Fruit fly (Drosophila melanogaster) whole organism, embryonic: ENCODE measurements around the gene Targ1.

Experiments
- CG10267 ChIP-seq: fragments of 200-800 bp; sonication (Bioruptor generic); optimal IDR thresholded peaks from 2 replicates; lab custom pipeline; 2018; ENCODE audit warnings: missing biosample characterization, mild to moderate bottlenecking, missing genetic modification characterization, moderate library complexity
- CG11085 ChIP-seq: fragments of 200-800 bp; sonication (Bioruptor generic); IDR thresholded peaks from 2 replicates; pipeline ENCODE4 v1.3.6; 2022; ENCODE audit warnings: missing biosample characterization, missing genetic modification characterization
- CG12071 ChIP-seq: fragments of 200-800 bp; sonication (Bioruptor generic); optimal IDR thresholded peaks from 3 replicates; lab custom pipeline; 2018; ENCODE audit warnings: missing biosample characterization, mild to moderate bottlenecking, missing genetic modification characterization
- CG12942 ChIP-seq: fragments of 200-800 bp; sonication (Bioruptor generic); optimal IDR thresholded peaks from 3 replicates; lab custom pipeline; 2016; ENCODE audit warnings: missing biosample characterization, missing genetic modification characterization
- CG13775 ChIP-seq: fragments of 200-800 bp; sonication (Bioruptor generic); optimal IDR thresholded peaks from 3 replicates; lab custom pipeline; 2017; ENCODE audit warnings: missing biosample characterization, mild to moderate bottlenecking, missing genetic modification characterization
- CG13894 ChIP-seq: fragments of 200-800 bp; sonication (Bioruptor generic); optimal IDR thresholded peaks from 3 replicates; lab custom pipeline; 2018; ENCODE audit warnings: missing biosample characterization, mild to moderate bottlenecking, missing genetic modification characterization, moderate library complexity
- CG15514 ChIP-seq: fragments of 200-800 bp; sonication (Bioruptor generic); optimal IDR thresholded peaks from 3 replicates; lab custom pipeline; 2017; ENCODE audit warnings: missing biosample characterization, missing genetic modification characterization, mild to moderate bottlenecking, moderate library complexity, missing genetic modification reagents
- CG16779 ChIP-seq: fragments of 200-800 bp; sonication (Bioruptor generic); IDR thresholded peaks from 2 replicates; pipeline ENCODE4 v1.3.6; 2022; ENCODE audit warnings: missing biosample characterization, missing genetic modification characterization
- CG16863 ChIP-seq: fragments of 200-800 bp; sonication (Bioruptor generic); optimal IDR thresholded peaks from 3 replicates; lab custom pipeline; 2016; ENCODE audit warnings: missing biosample characterization, missing genetic modification characterization
- CG2202 ChIP-seq: fragments of 200-800 bp; sonication (Bioruptor generic); optimal IDR thresholded peaks from 2 replicates; lab custom pipeline; 2018; ENCODE audit warnings: missing biosample characterization, mild to moderate bottlenecking, missing genetic modification characterization
- CG3065 ChIP-seq: fragments of 200-800 bp; sonication (Bioruptor generic); optimal IDR thresholded peaks from 2 replicates; lab custom pipeline; 2016; ENCODE audit warnings: missing biosample characterization, missing genetic modification characterization
- CG34422 ChIP-seq: fragments of 200-800 bp; sonication (Bioruptor generic); IDR thresholded peaks from 3 replicates; pipeline ENCODE4 v1.3.6; 2022; ENCODE audit warnings: missing biosample characterization, missing genetic modification characterization
- CG3995 ChIP-seq: fragments of 200-800 bp; sonication (Bioruptor generic); optimal IDR thresholded peaks from 3 replicates; lab custom pipeline; 2016; ENCODE audit warnings: missing biosample characterization, missing genetic modification characterization
- CG6765 ChIP-seq: fragments of 200-800 bp; sonication (Bioruptor generic); optimal IDR thresholded peaks from 3 replicates; lab custom pipeline; 2017; ENCODE audit warnings: missing biosample characterization, mild to moderate bottlenecking, missing genetic modification characterization
- CG7928 ChIP-seq: fragments of 200-800 bp; sonication (Bioruptor generic); optimal IDR thresholded peaks from 2 replicates; lab custom pipeline; 2017; ENCODE audit warnings: missing biosample characterization, mild to moderate bottlenecking, missing genetic modification characterization
- CG8089 ChIP-seq: fragments of 200-800 bp; sonication (Bioruptor generic); optimal IDR thresholded peaks from 3 replicates; lab custom pipeline; 2016; ENCODE audit warnings: missing biosample characterization, missing genetic modification characterization
- CG8290 ChIP-seq, 3 experiments: fragments of 200-800 bp; sonication (Bioruptor generic); optimal IDR thresholded peaks; 2 replicates each; lab custom pipeline; 2016 to 2019; ENCODE audit warnings: missing biosample characterization in 3 of 3, missing genetic modification characterization in 3 of 3, mild to moderate bottlenecking in 2 of 3, moderate library complexity in 1 of 3
- CG9215 ChIP-seq: fragments of 200-800 bp; sonication (Bioruptor generic); IDR thresholded peaks from 2 replicates; pipeline ENCODE4 v1.3.6; 2022; ENCODE audit warnings: missing biosample characterization, missing genetic modification characterization
- CG9932 ChIP-seq: fragments of 200-800 bp; sonication (Bioruptor generic); IDR thresholded peaks from 2 replicates; pipeline ENCODE4 v1.3.6; 2022; ENCODE audit warnings: missing biosample characterization, missing genetic modification characterization
- Deaf1 ChIP-seq: fragments of 200-800 bp; optimal IDR thresholded peaks from 3 replicates; lab custom pipeline; 2019; ENCODE audit warnings: missing biosample characterization, mild to moderate bottlenecking, missing genetic modification characterization, moderate library complexity
- Dp ChIP-seq: fragments of 200-800 bp; sonication (Bioruptor generic); optimal IDR thresholded peaks from 2 replicates; lab custom pipeline; 2018; ENCODE audit warnings: missing biosample characterization, mild to moderate bottlenecking, missing genetic modification characterization, moderate library complexity
- Elba2 ChIP-seq: fragments of 200-800 bp; sonication (Bioruptor generic); optimal IDR thresholded peaks from 3 replicates; lab custom pipeline; 2016; ENCODE audit warnings: missing biosample characterization, missing genetic modification characterization
- H2.0 ChIP-seq: fragments of 200-800 bp; sonication (Bioruptor generic); IDR thresholded peaks from 2 replicates; pipeline ENCODE4 v1.3.6; 2022; ENCODE audit warnings: missing biosample characterization, missing genetic modification characterization
- Hr78 ChIP-seq, 2 experiments: fragments of 200-800 bp in 1 of 2; fragments of >200 bp in 1 of 2; sonication (Bioruptor generic) in 1 of 2; optimal IDR thresholded peaks; 2 replicates each; lab custom pipeline; 2017 to 2019; ENCODE audit warnings: missing biosample characterization in 2 of 2, missing genetic modification characterization in 2 of 2, mild to moderate bottlenecking in 1 of 2, moderate library complexity in 1 of 2
- Med ChIP-seq: fragments of 200-800 bp; sonication (Bioruptor generic); peaks from one replicate; lab custom pipeline; 2016; ENCODE audit warnings: missing biosample characterization, missing genetic modification characterization, mild to moderate bottlenecking, inconsistent platforms, moderate library complexity
- NK7.1 ChIP-seq: fragments of 200-800 bp; sonication (Bioruptor generic); optimal IDR thresholded peaks from 3 replicates; lab custom pipeline; 2016; ENCODE audit warnings: missing biosample characterization, missing genetic modification characterization
- Poxn ChIP-seq: fragments of 200-800 bp; sonication (Bioruptor generic); IDR thresholded peaks from 2 replicates; pipeline ENCODE4 v1.3.6; 2022; ENCODE audit warnings: missing biosample characterization, missing genetic modification characterization
- Rfx ChIP-seq: fragments of 200-800 bp; sonication (Bioruptor generic); IDR thresholded peaks from 2 replicates; pipeline ENCODE4 v1.3.6; 2022; ENCODE audit warnings: missing biosample characterization, missing genetic modification characterization
- Sox102F ChIP-seq: fragments of 200-800 bp; sonication (Bioruptor generic); optimal IDR thresholded peaks from 2 replicates; lab custom pipeline; 2018; ENCODE audit warnings: missing biosample characterization, mild to moderate bottlenecking, missing genetic modification characterization, moderate library complexity
- abd-A ChIP-seq: fragments of 200-800 bp; sonication (Bioruptor generic); optimal IDR thresholded peaks from 3 replicates; lab custom pipeline; 2019; ENCODE audit warnings: missing biosample characterization, mild to moderate bottlenecking, missing genetic modification characterization, moderate library complexity
- ato ChIP-seq: fragments of 200-800 bp; sonication (Bioruptor generic); IDR thresholded peaks from 2 replicates; pipeline ENCODE4 v1.3.6; 2022; ENCODE audit warnings: missing biosample characterization, missing genetic modification characterization; ENCODE audit not compliant: partially characterized antibody
- cato ChIP-seq: fragments of 200-800 bp; sonication (Bioruptor generic); optimal IDR thresholded peaks from 2 replicates; lab custom pipeline; 2016; ENCODE audit warnings: missing biosample characterization, missing genetic modification characterization, borderline replicate concordance
- cg ChIP-seq: fragments of 200-800 bp; sonication (Bioruptor generic); optimal IDR thresholded peaks from 3 replicates; lab custom pipeline; 2019; ENCODE audit warnings: missing biosample characterization, mild to moderate bottlenecking, missing genetic modification characterization, moderate library complexity
- chm ChIP-seq: fragments of 200-800 bp; sonication (Bioruptor generic); IDR thresholded peaks from 2 replicates; pipeline ENCODE4 v1.3.6; 2022; ENCODE audit warnings: missing biosample characterization, missing genetic modification characterization
- gro ChIP-seq: fragments of 200-800 bp; sonication (Bioruptor generic); optimal IDR thresholded peaks from 2 replicates; lab custom pipeline; 2016; ENCODE audit warnings: missing biosample characterization, missing genetic modification characterization
- klu ChIP-seq: fragments of 200-800 bp; sonication (Bioruptor generic); IDR thresholded peaks from 2 replicates; pipeline ENCODE4 v1.3.6; 2022; ENCODE audit warnings: missing biosample characterization, missing genetic modification characterization
- knrl ChIP-seq: fragments of 200-800 bp; sonication (Bioruptor generic); IDR thresholded peaks from 3 replicates; pipeline ENCODE4 v1.3.6; 2022; ENCODE audit warnings: missing biosample characterization, missing genetic modification characterization; ENCODE audit not compliant: partially characterized antibody
- lab ChIP-seq: fragments of 200-800 bp; sonication (Bioruptor generic); optimal IDR thresholded peaks from 3 replicates; lab custom pipeline; 2017; ENCODE audit warnings: missing biosample characterization, missing genetic modification characterization, mild to moderate bottlenecking, moderate library complexity, missing genetic modification reagents
- otp ChIP-seq: fragments of 200-800 bp; sonication (Bioruptor generic); IDR thresholded peaks from 3 replicates; pipeline ENCODE4, ENCODE4 v1.3.6; 2022; ENCODE audit warnings: missing biosample characterization, missing genetic modification characterization
- phol ChIP-seq: fragments of 200-800 bp; sonication (Bioruptor generic); optimal IDR thresholded peaks from 3 replicates; lab custom pipeline; 2018; ENCODE audit warnings: missing biosample characterization, mild to moderate bottlenecking, missing genetic modification characterization, moderate library complexity
- pnt ChIP-seq: fragments of 200-800 bp; sonication (Bioruptor generic); optimal IDR thresholded peaks from 3 replicates; lab custom pipeline; 2016; ENCODE audit warnings: missing biosample characterization, missing genetic modification characterization
- pros ChIP-seq: fragments of 200-800 bp; sonication (Bioruptor generic); optimal IDR thresholded peaks from 3 replicates; lab custom pipeline; 2019; ENCODE audit warnings: missing biosample characterization, mild to moderate bottlenecking, missing genetic modification characterization, moderate library complexity
- pzg ChIP-seq: fragments of 200-800 bp; sonication (Bioruptor generic); optimal IDR thresholded peaks from 3 replicates; lab custom pipeline; 2018; ENCODE audit warnings: missing biosample characterization, mild to moderate bottlenecking, missing genetic modification characterization, moderate library complexity
- run ChIP-seq: fragments of 200-800 bp; sonication (Bioruptor generic); optimal IDR thresholded peaks from 3 replicates; lab custom pipeline; 2018; ENCODE audit warnings: missing biosample characterization, mild to moderate bottlenecking, missing genetic modification characterization
- sd ChIP-seq: fragments of 200-800 bp; sonication (Bioruptor generic); optimal IDR thresholded peaks from 3 replicates; lab custom pipeline; 2018; ENCODE audit warnings: missing biosample characterization, mild to moderate bottlenecking, missing genetic modification characterization, moderate library complexity
- slp2 ChIP-seq: fragments of 200-800 bp; sonication (Bioruptor generic); optimal IDR thresholded peaks from 2 replicates; lab custom pipeline; 2016; ENCODE audit warnings: missing biosample characterization, missing genetic modification characterization
- stc ChIP-seq: fragments of 200-800 bp; sonication (Bioruptor generic); IDR thresholded peaks from 2 replicates; pipeline ENCODE4 v1.3.6; 2022; ENCODE audit warnings: missing biosample characterization, missing genetic modification characterization
- trh ChIP-seq: fragments of 200-800 bp; sonication (Bioruptor generic); optimal IDR thresholded peaks from 2 replicates; lab custom pipeline; 2016; ENCODE audit warnings: missing biosample characterization, missing genetic modification characterization
- ttk ChIP-seq: fragments of 200-800 bp; sonication (Bioruptor generic); IDR thresholded peaks from 2 replicates; pipeline ENCODE4 v2.1.2; 2022; ENCODE audit warnings: missing biosample characterization, missing genetic modification characterization
- wdn ChIP-seq: fragments of 200-800 bp; sonication (Bioruptor generic); IDR thresholded peaks from 2 replicates; pipeline ENCODE4 v1.3.6; 2022; ENCODE audit warnings: missing biosample characterization, missing genetic modification characterization

The Targ1 gene

DNA sequence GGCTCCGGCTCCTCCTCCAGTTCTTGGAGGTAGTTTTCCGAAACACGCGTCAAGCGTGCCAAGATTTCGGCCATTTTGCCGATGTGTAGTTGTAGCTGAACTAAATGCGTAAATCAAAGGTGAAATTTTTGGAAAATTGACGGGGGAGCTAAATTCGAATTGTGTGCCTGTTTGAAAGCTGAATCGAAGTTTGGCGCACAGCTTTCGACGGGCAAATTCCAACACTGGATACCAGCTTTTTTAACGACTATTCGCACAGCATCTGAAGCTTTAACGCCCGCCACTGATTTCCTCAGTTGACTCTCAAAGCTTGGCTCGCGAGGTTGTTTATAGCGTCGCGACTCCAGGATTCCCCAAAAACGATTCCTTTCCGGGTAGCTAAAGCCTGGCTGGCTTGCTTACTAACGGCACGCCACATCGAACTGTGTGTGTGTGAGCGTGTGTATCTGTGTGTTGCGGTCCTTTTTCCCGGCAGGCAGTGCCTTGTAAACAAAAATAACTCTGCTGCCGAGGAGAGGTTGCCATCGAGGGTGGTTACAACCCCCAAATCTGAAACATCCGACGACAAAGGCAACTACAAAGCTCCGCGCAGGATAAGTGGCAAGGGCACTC is 7.3 kb upstream of the Targ1 start, which contains the start of the genes CG10510 and CG10508 (continued):
- TF ChIP-seq cg (GFP tag; lab: Kevin White, UChicago) (peak; percentile 34), Elba2 (GFP tag; lab: Kevin White, UChicago) (no peak), CG15514 (GFP tag; lab: Kevin White, UChicago) (peak; percentile 37), CG13894 (tag; lab: Kevin White, UChicago) (peak; percentile 55), CG10267 (tag; lab: Kevin White, UChicago) (peak; percentile 2), CG8290 (GFP tag; optimal IDR thresholded peaks at IDR 0.05; lab: Kevin White, UChicago) (no peak), CG8290 (tag; optimal IDR thresholded peaks at IDR 0.05; lab: Kevin White, UChicago) (peak in 1 of 2 experiments; percentile 47), abd-A (tag; lab: Kevin White, UChicago) (peak; percentile 80), trh (GFP tag; lab: Kevin White, UChicago) (no peak), Hr78 (GFP tag; optimal IDR thresholded peaks at IDR 0.05; lab: Kevin White, UChicago) (no peak), pros (peak; percentile 4), pzg (GFP tag; lab: Kevin White, UChicago) (peak; percentile 36), CG6765 (GFP tag; lab: Kevin White, UChicago) (peak; percentile 13), Deaf1 (tag; lab: Kevin White, UChicago) (peak; percentile 69), CG9215 (GFP tag; lab: Robert Waterston, UW) (no peak), CG34422 (peak; percentile 63; the same call in 1 of the 3 replicates), Dp (peak; percentile 76), lab (peak; percentile 43), Rfx (peak; percentile 35; the same call in 1 of the 2 replicates), Med (peak; percentile 80), gro (GFP tag; lab: Kevin White, UChicago) (peak; percentile 16), sd (peak; percentile 29), CG3065 (GFP tag; lab: Kevin White, UChicago) (no peak), CG12071 (GFP tag; lab: Kevin White, UChicago) (peak; percentile 10)

DNA sequence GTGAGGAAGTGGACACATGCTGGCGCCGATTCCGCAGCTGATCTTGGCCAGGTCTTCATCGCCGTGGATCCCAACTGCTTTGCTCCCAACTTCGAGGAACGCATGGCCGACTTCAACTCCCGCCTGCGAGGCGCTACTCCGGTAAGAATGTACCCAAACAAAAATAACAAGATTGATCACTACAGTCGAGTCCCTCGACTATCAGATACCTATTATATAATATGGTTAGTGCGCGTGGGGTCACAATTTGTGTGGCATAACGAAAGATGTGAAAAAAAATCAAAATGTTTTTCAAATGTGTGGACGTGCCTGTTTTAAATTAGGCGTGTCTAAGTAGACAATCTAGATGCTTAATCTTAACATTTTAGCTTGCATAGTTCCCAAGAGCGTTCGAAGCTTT is 3.8 kb upstream of the Targ1 start:
- no peak for TF ChIP-seq run (tag; lab: Kevin White, UChicago)
- TF ChIP-seq slp2 (GFP tag; lab: Kevin White, UChicago), result no peak
- no peak for TF ChIP-seq CG3995
- TF ChIP-seq CG13775 (GFP tag; lab: Kevin White, UChicago), result no peak
- TF ChIP-seq klu (GFP tag; lab: Robert Waterston, UW), result no peak
- no peak for TF ChIP-seq CG7928
- TF ChIP-seq CG12942 (GFP tag; lab: Kevin White, UChicago), result no peak
- TF ChIP-seq NK7.1, result no peak
- no peak for TF ChIP-seq CG2202 (tag; lab: Kevin White, UChicago)
- TF ChIP-seq H2.0 (GFP tag; lab: Robert Waterston, UW), result no peak
- TF ChIP-seq cato (GFP tag; lab: Kevin White, UChicago), result no peak
- no peak for TF ChIP-seq stc
- TF ChIP-seq ttk (GFP tag; lab: Robert Waterston, UW), result no peak
- TF ChIP-seq knrl, result no peak
- no peak for TF ChIP-seq phol (tag; lab: Kevin White, UChicago)
- no peak for TF ChIP-seq Hr78 (GFP tag; optimal IDR thresholded peaks at IDR 0.05; lab: Kevin White, UChicago)
- no peak for TF ChIP-seq CG16863 (GFP tag; lab: Kevin White, UChicago)
- no peak for TF ChIP-seq Sox102F (GFP tag; lab: Kevin White, UChicago)
- no peak for TF ChIP-seq otp
- no peak for TF ChIP-seq wdn
- TF ChIP-seq Poxn (GFP tag; lab: Robert Waterston, UW), result no peak
- TF ChIP-seq chm (GFP tag; lab: Robert Waterston, UW), result no peak
- no peak for TF ChIP-seq CG9932
- TF ChIP-seq ato, result peak; percentile 64; the same call in 1 of the 2 replicates
- TF ChIP-seq CG11085 (GFP tag; lab: Robert Waterston, UW), result no peak
- no peak for TF ChIP-seq pnt (GFP tag; lab: Kevin White, UChicago)
- no peak for TF ChIP-seq CG8089 (GFP tag; lab: Kevin White, UChicago)
- TF ChIP-seq CG16779 (GFP tag; lab: Robert Waterston, UW), result no peak
